Fruit fly (Drosophila melanogaster) whole organism, prepupa: ENCODE results near the gene CG12617.

Source experiments
- CG8119 ChIP-seq: fragments of 200-800 bp; sonication (Bioruptor generic); IDR thresholded peaks from 3 replicates; pipeline ENCODE4 v1.3.6; 2022; ENCODE audit warnings: missing biosample characterization, missing genetic modification characterization
- Eip75B ChIP-seq: fragments of 200-800 bp; sonication (Bioruptor generic); optimal IDR thresholded peaks from 3 replicates; lab custom pipeline; 2016; ENCODE audit warnings: missing biosample characterization, missing genetic modification characterization
- Eip93F ChIP-seq: fragments of 200-800 bp; sonication (Bioruptor generic); optimal IDR thresholded peaks from 2 replicates; lab custom pipeline; 2016; ENCODE audit warnings: missing biosample characterization, mild to moderate bottlenecking, missing genetic modification characterization
- Ets21C ChIP-seq: fragments of 200-800 bp; sonication (Bioruptor generic); optimal IDR thresholded peaks from 3 replicates; lab custom pipeline; 2016; ENCODE audit warnings: missing biosample characterization, missing genetic modification characterization
- achi ChIP-seq: fragments of 200-800 bp; sonication (Bioruptor generic); optimal IDR thresholded peaks from 3 replicates; lab custom pipeline; 2016; ENCODE audit warnings: missing biosample characterization, missing genetic modification characterization
- cyc ChIP-seq: fragments of 200-800 bp; sonication (Bioruptor generic); optimal IDR thresholded peaks from 3 replicates; lab custom pipeline; 2016; ENCODE audit warnings: missing biosample characterization, missing genetic modification characterization
- esn ChIP-seq: fragments of 200-800 bp; sonication (Bioruptor generic); optimal IDR thresholded peaks from 2 replicates; lab custom pipeline; 2016; ENCODE audit warnings: missing biosample characterization, mild to moderate bottlenecking, missing genetic modification characterization, moderate library complexity

dm6 chr2L:20294393-20294792 lies at the start of gene CG12617:
- TF ChIP-seq Eip75B (GFP tag; lab: Kevin White, UChicago) (no peak), Ets21C (GFP tag; lab: Kevin White, UChicago) (no peak), esn (GFP tag; lab: Kevin White, UChicago) (no peak), achi (GFP tag; lab: Kevin White, UChicago) (no peak), Eip93F (GFP tag; lab: Kevin White, UChicago) (no peak), CG8119 (GFP tag; lab: Robert Waterston, UW) (no peak), cyc (no peak)
